Worm (Caenorhabditis elegans) whole organism, L2 larva: ENCODE data around the gene C16E9.1.
A peak's percentile ranks its signal among the peaks of the same experiment; 100 is the strongest.

ENCODE experiments used
- C34F6.9 ChIP-seq: fragments of 150-350 bp; optimal IDR thresholded peaks from 2 replicates; lab custom pipeline; 2014; ENCODE audit warnings: missing biosample characterization, missing genetic modification characterization
- F13H6.1 ChIP-seq: sonication (generic microtip); optimal IDR thresholded peaks from 2 replicates; lab custom pipeline; 2016; ENCODE audit warnings: missing genetic modification characterization, missing compliant biosample characterization
- ZK546.5 ChIP-seq: sonication (generic microtip); optimal IDR thresholded peaks from 2 replicates; lab custom pipeline; 2017; ENCODE audit warnings: missing biosample characterization, missing genetic modification characterization
- aly-2 ChIP-seq: fragments of 150-350 bp; optimal IDR thresholded peaks from 2 replicates; lab custom pipeline; 2014; ENCODE audit warnings: missing biosample characterization, missing genetic modification characterization
- blmp-1 ChIP-seq: sonication (generic microtip); optimal IDR thresholded peaks from 2 replicates; lab custom pipeline; 2017; ENCODE audit warnings: missing genetic modification characterization, mild to moderate bottlenecking, missing compliant biosample characterization, antibody characterized with exemption, moderate library complexity; ENCODE audit not compliant: insufficient read depth
- ceh-16 ChIP-seq: fragments of 150-350 bp; optimal IDR thresholded peaks from 2 replicates; lab custom pipeline; 2014; ENCODE audit warnings: missing biosample characterization, missing genetic modification characterization
- crh-2 ChIP-seq: sonication (generic microtip); optimal IDR thresholded peaks from 2 replicates; lab custom pipeline; 2017; ENCODE audit warnings: missing biosample characterization, missing genetic modification characterization
- dmd-4 ChIP-seq: sonication (generic microtip); optimal IDR thresholded peaks from 2 replicates; lab custom pipeline; 2017; ENCODE audit warnings: missing biosample characterization, missing genetic modification characterization
- egl-27 ChIP-seq: sonication (generic microtip); optimal IDR thresholded peaks from 3 replicates; lab custom pipeline; 2017; ENCODE audit warnings: missing biosample characterization, missing genetic modification reagents, missing genetic modification characterization
- elt-1 ChIP-seq: fragments of 150-350 bp; optimal IDR thresholded peaks from 2 replicates; lab custom pipeline; 2014; ENCODE audit warnings: missing biosample characterization, missing genetic modification characterization
- fos-1 ChIP-seq: fragments of 150-350 bp; optimal IDR thresholded peaks from 2 replicates; lab custom pipeline; 2014; ENCODE audit warnings: missing biosample characterization, missing genetic modification characterization
- gmeb-1 ChIP-seq: fragments of 150-350 bp; optimal IDR thresholded peaks from 2 replicates; lab custom pipeline; 2014; ENCODE audit warnings: missing biosample characterization, missing genetic modification characterization
- lin-11 ChIP-seq: fragments of 150-350 bp; sonication (generic microtip); optimal IDR thresholded peaks from 2 replicates; lab custom pipeline; 2014; ENCODE audit warnings: missing biosample characterization, missing genetic modification characterization, inconsistent platforms, mixed read lengths
- lin-39 ChIP-seq: fragments of 150-350 bp; optimal IDR thresholded peaks from 2 replicates; lab custom pipeline; 2014; ENCODE audit warnings: missing biosample characterization, missing genetic modification reagents, missing genetic modification characterization
- lsy-2 ChIP-seq, 2 experiments: fragments of 150-350 bp in 1 of 2; sonication (generic microtip) in 1 of 2; optimal IDR thresholded peaks; 2 replicates each; lab custom pipeline; 2014 to 2017; ENCODE audit warnings: missing biosample characterization in 2 of 2, missing genetic modification characterization in 2 of 2
- mab-5 ChIP-seq: fragments of 150-350 bp; optimal IDR thresholded peaks from 2 replicates; lab custom pipeline; 2014; ENCODE audit warnings: missing biosample characterization, missing genetic modification characterization
- nhr-10 ChIP-seq: sonication (generic microtip); optimal IDR thresholded peaks from 2 replicates; lab custom pipeline; 2017; ENCODE audit warnings: missing biosample characterization, missing genetic modification characterization
- nhr-11 ChIP-seq: fragments of 150-350 bp; optimal IDR thresholded peaks from 2 replicates; lab custom pipeline; 2014; ENCODE audit warnings: missing biosample characterization, missing genetic modification characterization
- nhr-12 ChIP-seq: fragments of 150-350 bp; optimal IDR thresholded peaks from 2 replicates; lab custom pipeline; 2014; ENCODE audit warnings: missing biosample characterization, missing genetic modification characterization
- nhr-129 ChIP-seq: fragments of 150-350 bp; optimal IDR thresholded peaks from 2 replicates; lab custom pipeline; 2014; ENCODE audit warnings: missing biosample characterization, missing genetic modification characterization
- nhr-23 ChIP-seq: fragments of 150-350 bp; optimal IDR thresholded peaks from 2 replicates; lab custom pipeline; 2014; ENCODE audit warnings: missing biosample characterization, missing genetic modification reagents, missing genetic modification characterization
- nhr-237 ChIP-seq: fragments of 150-350 bp; optimal IDR thresholded peaks from 2 replicates; lab custom pipeline; 2014; ENCODE audit warnings: missing biosample characterization, missing genetic modification characterization
- nhr-25 ChIP-seq: fragments of 150-350 bp; sonication (generic microtip); optimal IDR thresholded peaks from 3 replicates; lab custom pipeline; 2014; ENCODE audit warnings: missing biosample characterization, missing genetic modification characterization
- nhr-77 ChIP-seq: fragments of 150-350 bp; optimal IDR thresholded peaks from 2 replicates; lab custom pipeline; 2014; ENCODE audit warnings: missing biosample characterization, missing genetic modification characterization
- sma-9 ChIP-seq, 2 experiments: fragments of 150-350 bp in 1 of 2; sonication (generic microtip) in 1 of 2; optimal IDR thresholded peaks; 2 replicates each; lab custom pipeline; 2014 to 2016; ENCODE audit warnings: missing genetic modification characterization in 2 of 2, mild to moderate bottlenecking in 1 of 2, missing biosample characterization in 1 of 2, missing compliant biosample characterization in 1 of 2, missing genetic modification reagents in 1 of 2, moderate library complexity in 1 of 2
- unc-55 ChIP-seq: fragments of 150-350 bp; sonication (generic microtip); optimal IDR thresholded peaks from 3 replicates; lab custom pipeline; 2014; ENCODE audit warnings: missing biosample characterization, missing genetic modification reagents, missing genetic modification characterization
- ztf-1 ChIP-seq: fragments of 200-800 bp; sonication (Bioruptor generic); conservative IDR thresholded peaks from 2 replicates; pipeline ENCODE4 v1.3.6; 2022; ENCODE audit warnings: missing genetic modification characterization, missing compliant biosample characterization
- ztf-11 ChIP-seq: sonication (generic microtip); optimal IDR thresholded peaks from 2 replicates; lab custom pipeline; 2017; ENCODE audit warnings: missing biosample characterization, missing genetic modification characterization
- ztf-4 ChIP-seq: fragments of 150-350 bp; optimal IDR thresholded peaks from 2 replicates; lab custom pipeline; 2014; ENCODE audit warnings: missing biosample characterization, missing genetic modification characterization

Gene C16E9.1

DNA sequence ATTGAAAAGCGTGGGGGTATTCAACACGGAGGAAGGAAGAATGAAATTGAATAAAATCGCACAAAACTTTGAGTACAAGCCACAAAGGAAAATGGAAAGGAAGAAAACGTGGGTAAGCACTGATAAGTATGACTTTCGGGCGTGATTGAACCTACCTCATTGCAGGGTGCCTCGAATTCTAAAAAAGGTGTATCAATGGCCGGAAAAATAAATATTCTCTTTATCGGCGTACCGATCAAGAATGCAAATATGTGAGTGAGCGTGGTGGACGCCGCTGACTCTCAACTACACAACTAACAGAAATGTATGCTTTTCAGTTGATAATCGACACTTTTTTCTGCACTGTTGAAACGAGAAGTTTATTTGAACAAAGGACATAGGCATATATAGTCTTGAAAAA is 15.6 kb upstream of the C16E9.1 start, which contains the start of gene otpl-3:
otpl-3 (minus strand) TSS at position 304 of the 400 bp plus-strand sequence.
- TF ChIP-seq fos-1 (tag; lab: Kevin White, UChicago), result peak; percentile 71
- TF ChIP-seq F13H6.1 (tag; lab: Kevin White, UChicago), result peak; percentile 14
- peak; percentile 18 for TF ChIP-seq sma-9 (GFP tag; optimal IDR thresholded peaks at IDR 0.05; lab: Kevin White, UChicago)
- no peak for TF ChIP-seq sma-9 (tag; optimal IDR thresholded peaks at IDR 0.05; lab: Kevin White, UChicago)
- TF ChIP-seq nhr-12, result no peak

DNA sequence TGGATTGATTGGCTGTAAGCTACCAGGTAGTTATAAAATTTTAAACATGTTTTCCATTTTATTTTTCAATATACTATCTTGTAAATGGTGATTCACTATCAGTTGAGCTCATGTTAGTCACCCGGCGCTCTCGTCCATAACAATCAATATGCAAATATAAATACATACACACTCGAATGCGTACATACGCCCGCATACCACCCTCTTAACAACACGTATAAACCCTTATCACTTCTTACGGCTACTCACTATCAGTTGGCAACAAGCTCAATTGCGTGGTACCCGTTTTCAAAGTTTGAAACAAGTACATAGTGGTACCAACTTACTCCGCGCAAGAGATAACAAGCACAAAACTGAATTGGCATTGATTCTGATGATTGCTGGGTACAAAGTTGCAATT is 13.1 kb upstream of the C16E9.1 start:
- TF ChIP-seq lin-11 (tag; lab: Kevin White, UChicago), result no peak
- no peak for TF ChIP-seq aly-2 (tag; lab: Kevin White, UChicago)
- no peak for TF ChIP-seq elt-1 (tag; lab: Kevin White, UChicago)
- TF ChIP-seq dmd-4 (tag; lab: Kevin White, UChicago), result no peak
- no peak for TF ChIP-seq nhr-25
- TF ChIP-seq fos-1 (tag; lab: Kevin White, UChicago), result peak; percentile 75
- TF ChIP-seq ZK546.5 (tag; lab: Kevin White, UChicago), result no peak
- TF ChIP-seq nhr-237 (tag; lab: Kevin White, UChicago), result no peak
- TF ChIP-seq crh-2 (tag; lab: Kevin White, UChicago), result peak; percentile 52
- peak; percentile 17 for TF ChIP-seq F13H6.1 (tag; lab: Kevin White, UChicago)
- peak; percentile 49 for TF ChIP-seq sma-9 (GFP tag; optimal IDR thresholded peaks at IDR 0.05; lab: Kevin White, UChicago)
- TF ChIP-seq sma-9 (tag; optimal IDR thresholded peaks at IDR 0.05; lab: Kevin White, UChicago), result no peak
- TF ChIP-seq, all 48 proteins: peak for 4

DNA sequence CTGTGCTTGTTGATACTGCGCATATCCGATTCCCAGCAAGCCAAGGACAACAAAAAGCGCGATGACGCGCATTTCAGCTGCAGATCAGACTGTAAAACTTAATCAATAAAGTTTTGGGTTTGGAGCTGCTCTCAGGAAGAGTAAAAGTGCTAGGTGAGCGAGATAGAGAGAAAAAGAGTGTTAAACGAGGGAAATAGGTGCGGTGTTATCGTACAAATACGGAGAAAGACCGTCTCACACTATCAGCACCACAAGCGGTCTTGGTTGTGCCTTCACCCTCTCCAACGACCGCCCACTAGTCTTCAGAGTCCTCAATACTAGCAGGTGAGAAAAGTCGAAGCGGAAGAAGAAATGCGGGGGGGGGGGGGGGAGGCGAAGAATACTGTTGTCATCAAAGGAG is 11.4 kb upstream of the C16E9.1 start, which contains the start of gene F14B8.5:
F14B8.5 (minus strand) TSS at position 127 of the 400 bp plus-strand sequence.
- no peak for TF ChIP-seq gmeb-1 (tag; lab: Kevin White, UChicago)
- TF ChIP-seq C34F6.9 (tag; lab: Kevin White, UChicago), result no peak
- TF ChIP-seq nhr-23, result no peak
- TF ChIP-seq fos-1 (tag; lab: Kevin White, UChicago), result peak; percentile 44
- TF ChIP-seq ztf-4, result no peak
- TF ChIP-seq nhr-77, result no peak

DNA sequence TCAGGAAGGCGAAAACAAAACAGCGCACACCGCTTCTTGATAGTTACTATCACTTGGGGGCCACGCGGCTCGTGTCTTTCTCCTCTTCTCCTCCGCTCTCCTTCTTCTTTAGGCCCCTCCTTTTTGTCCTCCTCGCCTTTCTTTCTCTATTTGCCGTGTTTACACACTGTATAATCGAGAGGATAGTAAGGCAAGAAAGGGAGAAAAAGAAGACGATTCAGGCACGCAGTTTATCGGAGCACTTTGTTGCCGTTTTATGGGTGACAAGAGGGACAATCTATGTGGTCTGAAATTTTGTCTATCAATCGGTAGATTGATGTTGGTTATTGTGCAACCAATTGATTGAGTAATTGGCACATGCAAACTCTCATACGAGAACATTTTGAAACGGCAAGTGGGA is 7.9 kb upstream of the C16E9.1 start, which contains the start of gene F14B8.6:
F14B8.6 (minus strand) TSS at position 292 of the 400 bp plus-strand sequence.
- TF ChIP-seq C34F6.9 (tag; lab: Kevin White, UChicago) (no peak), ztf-11 (tag; lab: Kevin White, UChicago) (no peak), gmeb-1 (tag; lab: Kevin White, UChicago) (peak; percentile 42), ztf-4 (no peak), F13H6.1 (tag; lab: Kevin White, UChicago) (peak; percentile 31), fos-1 (tag; lab: Kevin White, UChicago) (peak; percentile 28), nhr-129 (tag; lab: Kevin White, UChicago) (peak; percentile 46)

DNA sequence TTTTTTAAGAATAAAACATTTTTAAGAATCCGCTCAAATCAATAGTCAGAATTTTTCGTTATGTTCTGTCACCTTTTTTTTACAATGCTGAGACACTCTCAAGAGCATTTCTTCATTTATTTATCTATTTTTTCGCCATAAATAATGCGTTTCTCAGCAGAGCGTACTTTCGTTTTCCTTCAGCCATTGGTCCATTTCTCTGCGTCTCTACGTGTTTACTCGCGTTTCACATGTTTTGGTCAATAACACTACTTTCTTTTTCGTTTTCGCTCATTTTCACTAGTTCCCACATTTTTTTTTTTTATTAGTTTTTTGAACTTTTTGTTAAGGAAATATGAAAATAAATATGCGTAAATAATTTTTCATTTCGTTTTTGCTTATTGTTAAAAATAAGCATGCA is 5.6 kb upstream of the C16E9.1 start:
- TF ChIP-seq lin-39 (tag; lab: Kevin White, UChicago) (no peak), sma-9 (GFP tag; optimal IDR thresholded peaks at IDR 0.05; lab: Kevin White, UChicago) (peak; percentile 53), sma-9 (tag; optimal IDR thresholded peaks at IDR 0.05; lab: Kevin White, UChicago) (no peak), ztf-1 (GFP tag; lab: Robert Waterston, UW) (no peak), fos-1 (tag; lab: Kevin White, UChicago) (peak; percentile 63), mab-5 (tag; lab: Kevin White, UChicago) (peak; percentile 5), egl-27 (tag; lab: Kevin White, UChicago) (no peak), ztf-11 (tag; lab: Kevin White, UChicago) (no peak), blmp-1 (tag; lab: Kevin White, UChicago) (peak; percentile 98), nhr-10 (tag; lab: Kevin White, UChicago) (no peak), lin-11 (tag; lab: Kevin White, UChicago) (no peak), unc-55 (peak; percentile 84), nhr-129 (tag; lab: Kevin White, UChicago) (peak; percentile 58), elt-1 (tag; lab: Kevin White, UChicago) (no peak), F13H6.1 (tag; lab: Kevin White, UChicago) (peak; percentile 9), lsy-2 (tag; optimal IDR thresholded peaks at IDR 0.05; lab: Kevin White, UChicago) (peak in 1 of 2 experiments; percentile 70), C34F6.9 (tag; lab: Kevin White, UChicago) (peak; percentile 80), ceh-16 (tag; lab: Kevin White, UChicago) (no peak), nhr-11 (tag; lab: Kevin White, UChicago) (no peak), crh-2 (tag; lab: Kevin White, UChicago) (peak; percentile 63)
